Worm (Caenorhabditis elegans): ENCODE measurements around the gene mec-3.

mec-3 gene

ce11 chrIV:10461767-10462166, at the start of gene mec-3:
Gene mec-3 (minus strand): TSS chrIV:10461867.
- TF ChIP-seq W03F9.2 (tag; optimal IDR thresholded peaks at IDR 0.05) (no peak), him-1 (tag; optimal IDR thresholded peaks at IDR 0.05) (no peak), dao-5 (tag; optimal IDR thresholded peaks at IDR 0.05) (no peak)

DNA sequence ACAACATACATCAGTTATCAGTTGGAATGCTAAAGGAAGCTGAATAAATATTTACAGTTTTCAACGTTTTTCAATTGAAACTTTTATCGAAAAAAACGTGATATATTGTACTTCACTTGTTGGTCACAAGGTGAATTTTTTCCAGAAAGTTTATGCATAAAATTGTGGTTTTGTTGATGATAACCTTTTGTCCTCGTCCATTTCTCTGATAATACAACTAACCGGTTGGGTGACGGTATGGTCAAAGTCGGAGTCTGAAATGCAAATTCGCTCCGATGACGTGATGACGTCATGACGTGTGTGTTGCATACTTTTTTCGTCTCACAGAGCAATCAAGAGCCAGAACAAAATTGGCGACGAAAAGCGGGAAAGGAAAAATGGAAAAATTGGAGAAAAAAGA, 49.8 kb upstream of the mec-3 start:
- TF ChIP-seq W03F9.2 (tag; optimal IDR thresholded peaks at IDR 0.05): no peak
- TF ChIP-seq him-1 (tag; optimal IDR thresholded peaks at IDR 0.05): no peak
- TF ChIP-seq dao-5 (tag; optimal IDR thresholded peaks at IDR 0.05): no peak

DNA sequence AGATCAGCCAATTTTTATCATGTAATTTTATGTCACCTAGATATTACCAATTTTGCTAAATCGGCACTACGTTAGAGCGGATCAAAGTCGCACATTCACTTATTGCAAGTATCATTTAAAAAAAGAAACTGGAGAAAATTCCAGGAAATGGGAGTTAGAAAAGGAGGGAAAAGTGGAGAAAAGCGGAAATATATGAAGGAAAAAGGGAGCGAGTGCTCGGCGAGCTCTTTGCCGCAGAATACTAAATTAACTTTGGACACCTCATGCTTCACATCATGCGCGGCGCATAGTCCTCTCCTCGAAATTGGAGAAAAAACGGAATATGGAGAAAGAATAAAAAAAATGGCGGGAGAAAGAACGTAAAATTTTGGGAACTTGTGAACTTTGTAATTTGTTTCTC, 45.9 kb upstream of the mec-3 start:
- TF ChIP-seq dao-5 (tag; optimal IDR thresholded peaks at IDR 0.05) (no peak), W03F9.2 (tag; optimal IDR thresholded peaks at IDR 0.05) (no peak), him-1 (tag; optimal IDR thresholded peaks at IDR 0.05) (peak; percentile 14)

ce11 chrIV:10506016-10506415, 44.3 kb upstream of the mec-3 start:
- no peak for TF ChIP-seq dao-5 (tag; optimal IDR thresholded peaks at IDR 0.05)
- TF ChIP-seq him-1 (tag; optimal IDR thresholded peaks at IDR 0.05): no peak
- TF ChIP-seq W03F9.2 (tag; optimal IDR thresholded peaks at IDR 0.05): no peak

DNA sequence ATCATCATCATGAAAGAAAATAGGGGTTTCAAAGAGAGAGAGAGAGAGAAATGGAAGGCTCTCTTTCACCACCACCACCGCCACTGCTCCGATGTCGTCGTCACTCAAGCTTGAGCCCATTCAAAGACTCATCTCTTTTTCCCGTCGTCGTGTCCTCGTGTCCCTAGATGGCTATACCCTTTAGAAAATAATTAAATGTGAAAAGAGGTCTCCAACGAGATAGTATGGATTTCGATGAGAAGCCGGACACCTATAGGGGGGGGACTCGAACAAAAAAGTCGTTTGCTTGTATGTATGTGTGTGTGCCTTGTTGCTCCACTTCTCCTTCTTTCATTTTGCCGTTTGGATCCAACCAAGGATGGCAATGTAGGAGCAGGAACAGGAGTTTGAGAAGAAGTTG, 43.3 kb upstream of the mec-3 start:
- TF ChIP-seq W03F9.2 (tag; optimal IDR thresholded peaks at IDR 0.05) (no peak), dao-5 (tag; optimal IDR thresholded peaks at IDR 0.05) (no peak), him-1 (tag; optimal IDR thresholded peaks at IDR 0.05) (no peak)

DNA sequence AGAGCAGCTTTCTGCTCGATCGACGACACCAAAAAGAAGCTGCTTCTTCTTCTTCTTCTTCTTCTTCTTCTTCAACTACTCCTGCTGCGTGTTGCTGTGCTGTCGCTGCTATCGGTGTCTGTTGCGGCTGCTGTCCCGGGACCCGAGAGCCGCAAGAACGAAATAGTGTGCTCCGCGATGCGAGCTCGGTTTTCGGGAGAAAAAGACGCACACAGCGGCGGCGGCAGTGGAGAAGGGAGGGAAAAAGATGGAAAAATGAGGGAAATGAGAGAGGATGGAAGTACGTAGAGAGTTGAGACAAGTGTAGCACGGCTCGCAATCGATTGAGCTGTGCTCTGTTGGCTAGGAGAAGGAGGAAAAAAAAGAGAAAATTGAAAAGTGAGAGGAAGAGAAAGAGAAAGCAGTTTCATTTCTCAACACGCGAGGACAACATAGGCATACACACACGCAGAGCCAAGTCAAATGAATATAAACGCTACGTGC, 42.1 kb upstream of the mec-3 start:
- TF ChIP-seq him-1 (tag; optimal IDR thresholded peaks at IDR 0.05): peak; percentile 70
- TF ChIP-seq dao-5 (tag; optimal IDR thresholded peaks at IDR 0.05): no peak
- TF ChIP-seq W03F9.2 (tag; optimal IDR thresholded peaks at IDR 0.05): no peak

DNA sequence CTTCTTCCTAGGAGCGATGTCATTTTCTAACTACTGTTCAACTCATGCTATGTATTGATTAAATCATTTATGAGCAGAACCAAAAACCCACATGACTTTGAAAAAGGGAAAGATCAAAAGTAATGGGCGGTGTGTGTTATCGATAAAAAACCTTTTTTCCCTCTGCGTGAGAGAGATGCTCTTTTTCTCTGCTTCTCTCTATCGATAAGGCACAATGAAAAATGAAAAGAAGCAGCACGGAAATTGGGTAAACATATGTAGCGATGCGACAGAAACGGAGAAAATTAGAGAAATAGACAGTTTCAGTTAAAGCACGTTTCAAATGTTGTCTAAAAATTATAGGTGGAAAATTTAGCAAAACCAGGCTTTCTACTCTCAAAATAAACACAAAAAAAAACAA, 40.7 kb upstream of the mec-3 start:
- TF ChIP-seq W03F9.2 (tag; optimal IDR thresholded peaks at IDR 0.05) (peak; percentile 4), him-1 (tag; optimal IDR thresholded peaks at IDR 0.05) (no peak)

DNA sequence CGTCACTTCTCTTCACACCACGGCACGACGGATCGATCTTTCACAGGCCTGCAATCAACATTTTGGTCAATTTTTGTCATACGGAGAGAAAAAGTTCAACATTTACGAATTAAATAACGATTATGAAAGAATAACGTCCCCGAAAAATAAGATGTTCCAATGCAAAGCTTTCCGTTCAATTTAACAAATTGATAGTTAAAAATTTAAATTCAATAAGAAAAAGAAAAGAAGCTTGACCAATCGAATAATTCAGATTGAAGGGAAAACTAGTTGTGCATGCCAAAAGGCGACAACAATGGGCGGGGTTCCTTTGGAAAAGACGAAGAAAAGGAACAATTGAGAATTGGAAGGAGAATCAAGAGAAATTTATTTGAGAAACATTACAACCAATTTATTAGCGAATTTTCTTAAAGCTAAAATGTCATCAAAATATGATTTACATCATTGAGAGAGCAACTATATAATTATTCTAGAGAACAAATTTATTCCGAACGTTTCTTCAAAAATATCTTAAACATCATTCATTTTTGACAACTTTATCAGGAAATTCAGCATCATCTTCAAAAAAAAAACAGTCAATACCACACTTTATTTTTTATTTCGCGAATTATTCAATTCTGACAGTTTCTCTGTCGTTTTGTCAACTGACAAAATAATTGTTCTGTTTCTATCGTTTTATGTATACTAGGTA, 40.0 kb upstream of the mec-3 start, which contains the start of gene tax-6:
Gene tax-6 (minus strand): TSS at position 51 of the 691 bp plus-strand sequence.
- TF ChIP-seq W03F9.2 (tag; optimal IDR thresholded peaks at IDR 0.05): no peak
- no peak for TF ChIP-seq him-1 (tag; optimal IDR thresholded peaks at IDR 0.05)
- TF ChIP-seq dao-5 (tag; optimal IDR thresholded peaks at IDR 0.05): no peak

ce11 chrIV:10500481-10500880, 38.8 kb upstream of the mec-3 start:
- TF ChIP-seq W03F9.2 (tag; optimal IDR thresholded peaks at IDR 0.05) (no peak), him-1 (tag; optimal IDR thresholded peaks at IDR 0.05) (no peak), dao-5 (tag; optimal IDR thresholded peaks at IDR 0.05) (no peak)

- TF ChIP-seq him-1 (tag; optimal IDR thresholded peaks at IDR 0.05): peak; percentile 85
- TF ChIP-seq dao-5 (tag; optimal IDR thresholded peaks at IDR 0.05): no peak
Measured at ce11 chrIV:10499948-10500356, 38.3 kb upstream of the mec-3 start.

- TF ChIP-seq dao-5 (tag; optimal IDR thresholded peaks at IDR 0.05) (no peak), him-1 (tag; optimal IDR thresholded peaks at IDR 0.05) (no peak), W03F9.2 (tag; optimal IDR thresholded peaks at IDR 0.05) (no peak)
Measured at ce11 chrIV:10498401-10498800, 36.7 kb upstream of the mec-3 start.

- no peak for TF ChIP-seq dao-5 (tag; optimal IDR thresholded peaks at IDR 0.05)
- no peak for TF ChIP-seq W03F9.2 (tag; optimal IDR thresholded peaks at IDR 0.05)
- no peak for TF ChIP-seq him-1 (tag; optimal IDR thresholded peaks at IDR 0.05)
Measured at ce11 chrIV:10489409-10489808, 27.7 kb upstream of the mec-3 start.

- TF ChIP-seq him-1 (tag; optimal IDR thresholded peaks at IDR 0.05) (peak; percentile 47), dao-5 (tag; optimal IDR thresholded peaks at IDR 0.05) (no peak), W03F9.2 (tag; optimal IDR thresholded peaks at IDR 0.05) (peak; percentile 95)
Measured at ce11 chrIV:10483607-10484117, 22.0 kb upstream of the mec-3 start, which contains the start of the genes F01D4.5 and ced-5. Gene F01D4.5 (minus strand): TSS chrIV:10483657. Gene ced-5 (plus strand): TSS chrIV:10484110.

- TF ChIP-seq W03F9.2 (tag; optimal IDR thresholded peaks at IDR 0.05) (no peak), him-1 (tag; optimal IDR thresholded peaks at IDR 0.05) (no peak), dao-5 (tag; optimal IDR thresholded peaks at IDR 0.05) (no peak)
Measured at ce11 chrIV:10482585-10482984, 20.9 kb upstream of the mec-3 start.

- TF ChIP-seq W03F9.2 (tag; optimal IDR thresholded peaks at IDR 0.05): no peak
- peak; percentile 68 for TF ChIP-seq him-1 (tag; optimal IDR thresholded peaks at IDR 0.05)
Measured at ce11 chrIV:10481695-10482094, 20.0 kb upstream of the mec-3 start, which contains the start of gene egl-21. Gene egl-21 (minus strand): TSS chrIV:10481844.

All from whole organism, L4/young adult.